Worm (Caenorhabditis elegans) whole organism, early embryonic: ENCODE results near the gene ZK742.3.

ENCODE experiments used
- ama-1 ChIP-seq: fragments of 150-350 bp; optimal IDR thresholded peaks from 2 replicates; lab custom pipeline; 2014
- ets-7 ChIP-seq: sonication (generic microtip); optimal IDR thresholded peaks from 2 replicates; lab custom pipeline; 2016; ENCODE audit warnings: missing genotype, missing genetic modification characterization, missing compliant biosample characterization
- flt-1 ChIP-seq: fragments of 200-800 bp; sonication (Bioruptor generic); IDR thresholded peaks from 2 replicates; pipeline ENCODE4 v1.3.6; 2022; ENCODE audit warnings: missing genetic modification characterization, missing compliant biosample characterization

DNA sequence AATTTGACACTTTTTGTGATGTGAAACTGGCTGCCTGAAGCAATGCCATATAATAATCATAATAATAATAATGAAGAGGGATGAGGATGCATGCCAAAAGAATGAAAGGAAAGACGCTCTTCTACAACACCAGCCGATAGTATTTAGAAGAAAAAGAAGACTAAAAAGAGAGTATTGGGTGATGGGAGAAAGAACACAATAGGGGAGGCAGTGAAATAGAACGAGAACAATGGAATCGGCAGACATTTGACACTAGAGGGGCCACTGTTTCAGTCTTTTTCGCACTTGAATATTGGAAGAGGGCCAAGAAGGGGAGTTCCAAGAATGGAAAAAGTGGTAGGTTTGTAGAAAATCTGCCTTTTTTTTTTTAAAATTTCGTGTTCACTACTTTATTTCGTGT, 37.5 kb upstream of the ZK742.3 start, which contains the start of gene memo-1:
- TF ChIP-seq flt-1 (no peak), ets-7 (tag; lab: Kevin White, UChicago) (no peak), ama-1 (lab: Kevin White, UChicago) (no peak)
